Fruit fly (Drosophila melanogaster): ENCODE results near the gene tub.

Gene tub

dm6 chr3R:4433441-4434077 lies 46.0 kb downstream of the tub start, which contains the start of the genes eIF3a and CG1074 (continued):
- TF ChIP-seq OdsH (GFP tag; optimal IDR thresholded peaks at IDR 0.05): no peak
- TF ChIP-seq CG1621 (tag; optimal IDR thresholded peaks at IDR 0.05): peak; percentile 52
- peak; percentile 7 for TF ChIP-seq fd59A (GFP tag; optimal IDR thresholded peaks at IDR 0.05)
- no peak for TF ChIP-seq pdm3 (GFP tag; optimal IDR thresholded peaks at IDR 0.05)
- peak; percentile 7 for TF ChIP-seq Sox15 (GFP tag; optimal IDR thresholded peaks at IDR 0.05)
- peak; percentile 77; the same call in 2 of the 3 replicates for TF ChIP-seq CG6163 (GFP tag; IDR thresholded peaks at IDR 0.05)
- TF ChIP-seq net (GFP tag; optimal IDR thresholded peaks at IDR 0.05): no peak
- no peak for TF ChIP-seq CG9139 (GFP tag; optimal IDR thresholded peaks at IDR 0.05)
- peak; percentile 64 for TF ChIP-seq lz (GFP tag; optimal IDR thresholded peaks at IDR 0.05)
- TF ChIP-seq acj6 (GFP tag; optimal IDR thresholded peaks at IDR 0.05): no peak
- TF ChIP-seq Smox (GFP tag; optimal IDR thresholded peaks at IDR 0.05): no peak
- TF ChIP-seq CG31627 (GFP tag; optimal IDR thresholded peaks at IDR 0.05): peak; percentile 64
- TF ChIP-seq Eip93F (GFP tag; optimal IDR thresholded peaks at IDR 0.05): no peak
- TF ChIP-seq CG6808 (GFP tag; optimal IDR thresholded peaks at IDR 0.05): no peak
- peak; percentile 87 for TF ChIP-seq Eip78C (GFP tag)
- no peak for TF ChIP-seq fd85E (GFP tag; optimal IDR thresholded peaks at IDR 0.05)
- no peak for TF ChIP-seq CG10631 (GFP tag; optimal IDR thresholded peaks at IDR 0.05)
- TF ChIP-seq salr (GFP tag; optimal IDR thresholded peaks at IDR 0.05): peak in 1 of 2 experiments; percentile 19
- no peak for TF ChIP-seq dsx (GFP tag; optimal IDR thresholded peaks at IDR 0.05; ENCODE audit: poor library complexity, severe bottlenecking)

- TF ChIP-seq pdm3 (GFP tag; optimal IDR thresholded peaks at IDR 0.05) (no peak), CG10631 (GFP tag; optimal IDR thresholded peaks at IDR 0.05) (no peak), dac (GFP tag; optimal IDR thresholded peaks at IDR 0.05) (no peak), Gug (GFP tag; IDR thresholded peaks at IDR 0.05) (peak; percentile 19; the same call in 1 of the 2 replicates), cyc (GFP tag; optimal IDR thresholded peaks at IDR 0.05) (peak; percentile 59), Eip78C (GFP tag) (peak; percentile 82), lz (GFP tag; optimal IDR thresholded peaks at IDR 0.05) (peak; percentile 73), CG31627 (GFP tag; optimal IDR thresholded peaks at IDR 0.05) (peak; percentile 75), CG8319 (GFP tag; optimal IDR thresholded peaks at IDR 0.05) (no peak), CG11762 (GFP tag; optimal IDR thresholded peaks at IDR 0.05; ENCODE audit: insufficient read depth) (peak; percentile 39), CG6163 (GFP tag; IDR thresholded peaks at IDR 0.05) (peak; percentile 52; the same call in 2 of the 3 replicates), Ets21C (GFP tag; optimal IDR thresholded peaks at IDR 0.05) (no peak), Smox (GFP tag; optimal IDR thresholded peaks at IDR 0.05) (no peak), CG6792 (GFP tag; optimal IDR thresholded peaks at IDR 0.05) (peak; percentile 47), vri (GFP tag; optimal IDR thresholded peaks at IDR 0.05) (no peak), Eip75B (GFP tag; optimal IDR thresholded peaks at IDR 0.05) (no peak), Hr38 (GFP tag; optimal IDR thresholded peaks at IDR 0.05) (no peak), acj6 (GFP tag; optimal IDR thresholded peaks at IDR 0.05) (peak; percentile 67), CG11294 (GFP tag; IDR thresholded peaks at IDR 0.05) (no peak), CG16779 (tag; optimal IDR thresholded peaks at IDR 0.05) (no peak), CG6854 (GFP tag; optimal IDR thresholded peaks at IDR 0.05) (no peak), Sox102F (GFP tag; optimal IDR thresholded peaks at IDR 0.05) (no peak), ss (GFP tag; optimal IDR thresholded peaks at IDR 0.05) (no peak), Hr4 (GFP tag; optimal IDR thresholded peaks at IDR 0.05) (no peak), spab (GFP tag; optimal IDR thresholded peaks at IDR 0.05) (no peak), Blimp-1 (GFP tag; optimal IDR thresholded peaks at IDR 0.05) (no peak), Hr39 (GFP tag; optimal IDR thresholded peaks at IDR 0.05) (no peak), CG7368 (GFP tag; optimal IDR thresholded peaks at IDR 0.05) (no peak), achi (GFP tag; optimal IDR thresholded peaks at IDR 0.05) (peak; percentile 85), fd85E (GFP tag; optimal IDR thresholded peaks at IDR 0.05) (no peak), topi (GFP tag; optimal IDR thresholded peaks at IDR 0.05) (no peak), Met (GFP tag; optimal IDR thresholded peaks at IDR 0.05) (no peak), CG6808 (GFP tag; optimal IDR thresholded peaks at IDR 0.05) (no peak), CG8119 (GFP tag; IDR thresholded peaks at IDR 0.05) (no peak), eg (GFP tag; IDR thresholded peaks at IDR 0.05) (peak; percentile 33; the same call in 1 of the 3 replicates), CG10669 (GFP tag; optimal IDR thresholded peaks at IDR 0.05) (no peak), CG1621 (tag; optimal IDR thresholded peaks at IDR 0.05) (peak; percentile 14), CG34406 (GFP tag; optimal IDR thresholded peaks at IDR 0.05) (no peak), CG3919 (GFP tag; optimal IDR thresholded peaks at IDR 0.05) (peak; percentile 73), Sox15 (GFP tag; optimal IDR thresholded peaks at IDR 0.05) (peak; percentile 39), CG4318 (GFP tag; optimal IDR thresholded peaks at IDR 0.05) (no peak)
These were observed 49.6 kb downstream of the tub start, which contains the start of the genes Lipt2 and CG14650 for dm6 chr3R:4437113-4437512. Lipt2 (minus strand) TSS chr3R:4437329. CG14650 (plus strand) TSS chr3R:4437387.
